Fruit fly (Drosophila melanogaster) whole organism, embryonic: Measurements from ENCODE around the gene CG6574.
A peak's percentile ranks its signal among the peaks of the same experiment; 100 is the strongest.

ENCODE experiments used
- Ada2b ChIP-seq: fragments of 200-800 bp; sonication (Bioruptor generic); IDR thresholded peaks from 2 replicates; pipeline ENCODE4 v1.3.6; 2022; ENCODE audit warnings: missing biosample characterization, missing genetic modification characterization
- Antp ChIP-seq: fragments of 200-800 bp; sonication (Bioruptor generic); optimal IDR thresholded peaks from 3 replicates; lab custom pipeline; 2016; ENCODE audit warnings: missing biosample characterization, missing genetic modification characterization
- Asciz ChIP-seq: fragments of 200-800 bp; sonication (Bioruptor generic); optimal IDR thresholded peaks from 2 replicates; lab custom pipeline; 2017; ENCODE audit warnings: missing biosample characterization, mild to moderate bottlenecking, missing genetic modification characterization, missing genetic modification reagents
- Atf-2 ChIP-seq: fragments of 200-800 bp; sonication (Bioruptor generic); optimal IDR thresholded peaks from 2 replicates; lab custom pipeline; 2016; ENCODE audit warnings: missing biosample characterization, missing genetic modification characterization
- Atf6 ChIP-seq: fragments of 200-800 bp; sonication (Bioruptor generic); IDR thresholded peaks from 2 replicates; pipeline ENCODE4 v1.3.6; 2022; ENCODE audit warnings: missing biosample characterization, missing genetic modification characterization
- CG11560 ChIP-seq: fragments of 200-800 bp; sonication (Bioruptor generic); IDR thresholded peaks from 3 replicates; pipeline ENCODE4 v1.3.6; 2022; ENCODE audit warnings: missing biosample characterization, missing genetic modification characterization
- CG12071 ChIP-seq: fragments of 200-800 bp; sonication (Bioruptor generic); optimal IDR thresholded peaks from 3 replicates; lab custom pipeline; 2018; ENCODE audit warnings: missing biosample characterization, mild to moderate bottlenecking, missing genetic modification characterization
- CG12769 ChIP-seq: fragments of 200-800 bp; sonication (Bioruptor generic); optimal IDR thresholded peaks from 2 replicates; lab custom pipeline; 2019; ENCODE audit warnings: missing biosample characterization, mild to moderate bottlenecking, missing genetic modification characterization, moderate library complexity
- CG15514 ChIP-seq: fragments of 200-800 bp; sonication (Bioruptor generic); optimal IDR thresholded peaks from 3 replicates; lab custom pipeline; 2017; ENCODE audit warnings: missing biosample characterization, missing genetic modification characterization, mild to moderate bottlenecking, moderate library complexity, missing genetic modification reagents
- CG17385 ChIP-seq: fragments of 200-800 bp; sonication (Bioruptor generic); optimal IDR thresholded peaks from 3 replicates; lab custom pipeline; 2018; ENCODE audit warnings: missing biosample characterization, mild to moderate bottlenecking, missing genetic modification characterization
- CG2875 ChIP-seq: fragments of 200-800 bp; sonication (Bioruptor generic); optimal IDR thresholded peaks from 2 replicates; lab custom pipeline; 2017; ENCODE audit warnings: missing biosample characterization, mild to moderate bottlenecking, missing genetic modification characterization, missing genetic modification reagents
- CG3838 ChIP-seq: fragments of 200-800 bp; sonication (Bioruptor generic); optimal IDR thresholded peaks from 3 replicates; lab custom pipeline; 2016; ENCODE audit warnings: missing biosample characterization, missing genetic modification characterization
- CG4328 ChIP-seq: fragments of 200-800 bp; sonication (Bioruptor generic); optimal IDR thresholded peaks from 3 replicates; lab custom pipeline; 2017; ENCODE audit warnings: missing biosample characterization, missing genetic modification reagents, missing genetic modification characterization
- CG4854 ChIP-seq: fragments of 200-800 bp; sonication (Bioruptor generic); optimal IDR thresholded peaks from 2 replicates; lab custom pipeline; 2016; ENCODE audit warnings: missing biosample characterization, missing genetic modification characterization, inconsistent platforms
- CG5180 ChIP-seq: fragments of 200-800 bp; sonication (Bioruptor generic); optimal IDR thresholded peaks from 3 replicates; lab custom pipeline; 2017; ENCODE audit warnings: missing biosample characterization, missing genetic modification characterization, mild to moderate bottlenecking, moderate library complexity, missing genetic modification reagents
- CG5245 ChIP-seq: fragments of 200-800 bp; sonication (Bioruptor generic); optimal IDR thresholded peaks from 3 replicates; lab custom pipeline; 2016; ENCODE audit warnings: missing biosample characterization, missing genetic modification characterization
- CG6272 ChIP-seq: fragments of 200-800 bp; sonication (Bioruptor generic); IDR thresholded peaks from 2 replicates; pipeline ENCODE4 v1.3.6; 2022; ENCODE audit warnings: missing biosample characterization, missing genetic modification characterization
- CG7786 ChIP-seq: fragments of 200-800 bp; sonication (Bioruptor generic); optimal IDR thresholded peaks from 2 replicates; lab custom pipeline; 2016; ENCODE audit warnings: missing biosample characterization, missing genetic modification characterization
- CG8359 ChIP-seq: fragments of 200-800 bp; sonication (Bioruptor generic); optimal IDR thresholded peaks from 2 replicates; lab custom pipeline; 2017; ENCODE audit warnings: missing biosample characterization, mild to moderate bottlenecking, missing genetic modification characterization, borderline replicate concordance
- Dbx ChIP-seq: fragments of 200-800 bp; sonication (Bioruptor generic); IDR thresholded peaks from 3 replicates; pipeline ENCODE4 v1.3.6; 2022; ENCODE audit warnings: missing biosample characterization, missing genetic modification characterization
- E2f1 ChIP-seq: fragments of 200-800 bp; sonication (Bioruptor generic); IDR thresholded peaks from 2 replicates; pipeline ENCODE4 v1.3.6; 2022; ENCODE audit warnings: missing biosample characterization, missing genetic modification characterization
- HmgD ChIP-seq: fragments of 200-800 bp; sonication (Bioruptor generic); optimal IDR thresholded peaks from 3 replicates; lab custom pipeline; 2016; ENCODE audit warnings: missing biosample characterization, missing genetic modification characterization
- Hr3 ChIP-seq: fragments of 200-800 bp; sonication (Bioruptor generic); optimal IDR thresholded peaks from 3 replicates; lab custom pipeline; 2016; ENCODE audit warnings: missing biosample characterization, missing genetic modification characterization
- Jarid2 ChIP-seq: fragments of 200-800 bp; sonication (Bioruptor generic); optimal IDR thresholded peaks from 3 replicates; lab custom pipeline; 2017; ENCODE audit warnings: mild to moderate bottlenecking, missing biosample characterization, missing genetic modification reagents, missing genetic modification characterization
- Lim3 ChIP-seq: fragments of 200-800 bp; sonication (Bioruptor generic); IDR thresholded peaks from 2 replicates; pipeline ENCODE4 v1.3.6; 2022; ENCODE audit warnings: missing biosample characterization, missing genetic modification characterization
- Lpt ChIP-seq: fragments of >200 bp; optimal IDR thresholded peaks from 2 replicates; lab custom pipeline; 2018; ENCODE audit warnings: missing biosample characterization, missing genetic modification characterization
- Mad ChIP-seq: fragments of 200-800 bp; sonication (Bioruptor generic); optimal IDR thresholded peaks from 2 replicates; lab custom pipeline; 2016; ENCODE audit warnings: missing biosample characterization, missing genetic modification characterization
- Neu2 ChIP-seq: fragments of 200-800 bp; sonication (Bioruptor generic); optimal IDR thresholded peaks from 3 replicates; lab custom pipeline; 2016; ENCODE audit warnings: missing biosample characterization, missing genetic modification characterization, borderline replicate concordance
- NfI ChIP-seq: fragments of 200-800 bp; sonication (Bioruptor generic); optimal IDR thresholded peaks from 3 replicates; lab custom pipeline; 2018; ENCODE audit warnings: missing biosample characterization, mild to moderate bottlenecking, missing genetic modification characterization, moderate library complexity
- Pdp1 ChIP-seq, 2 experiments: fragments of 200-800 bp; sonication (Bioruptor generic); optimal IDR thresholded peaks; 3 replicates each; lab custom pipeline; 2016; ENCODE audit warnings: missing biosample characterization in 2 of 2, missing genetic modification characterization in 2 of 2, mild to moderate bottlenecking in 1 of 2, moderate library complexity in 1 of 2
- ara ChIP-seq: fragments of 200-800 bp; sonication (Bioruptor generic); IDR thresholded peaks from 2 replicates; pipeline ENCODE4 v1.3.6; 2022; ENCODE audit warnings: missing biosample characterization, missing genetic modification characterization
- ash1 ChIP-seq: fragments of 200-800 bp; sonication (Bioruptor generic); optimal IDR thresholded peaks from 2 replicates; lab custom pipeline; 2018; ENCODE audit warnings: missing biosample characterization, mild to moderate bottlenecking, missing genetic modification characterization
- crp ChIP-seq, 2 experiments: fragments of 200-800 bp; sonication (Bioruptor generic); optimal IDR thresholded peaks; 2 replicates in 1 of 2; 3 replicates in 1 of 2; lab custom pipeline; 2017; ENCODE audit warnings: missing biosample characterization in 2 of 2, missing genetic modification characterization in 2 of 2, mild to moderate bottlenecking in 1 of 2, moderate library complexity in 1 of 2
- dimm ChIP-seq: fragments of 200-800 bp; sonication (Bioruptor generic); IDR thresholded peaks from 2 replicates; pipeline ENCODE4 v1.3.6; 2022; ENCODE audit warnings: missing biosample characterization, missing genetic modification characterization
- fd96Cb ChIP-seq: fragments of 200-800 bp; sonication (Bioruptor generic); optimal IDR thresholded peaks from 2 replicates; lab custom pipeline; 2018; ENCODE audit warnings: missing biosample characterization, mild to moderate bottlenecking, missing genetic modification characterization, moderate library complexity
- gsb ChIP-seq: fragments of 200-800 bp; sonication (Bioruptor generic); IDR thresholded peaks from 2 replicates; pipeline ENCODE4 v1.3.6; 2022; ENCODE audit warnings: missing biosample characterization, missing genetic modification characterization
- jigr1 ChIP-seq: fragments of 200-800 bp; sonication (Bioruptor generic); IDR thresholded peaks from 3 replicates; pipeline ENCODE4 v1.3.6; 2022; ENCODE audit warnings: missing biosample characterization, missing genetic modification characterization
- jumu ChIP-seq: fragments of 200-800 bp; sonication (Bioruptor generic); optimal IDR thresholded peaks from 3 replicates; lab custom pipeline; 2016; ENCODE audit warnings: missing biosample characterization, missing genetic modification characterization
- lola ChIP-seq, 3 experiments: fragments of >200 bp in 2 of 3; fragments of 200-800 bp in 1 of 3; sonication (Bioruptor generic) in 1 of 3; optimal IDR thresholded peaks; 2 replicates each; lab custom pipeline; 2017 to 2019; ENCODE audit warnings: missing biosample characterization in 3 of 3, missing genetic modification characterization in 3 of 3, mild to moderate bottlenecking in 1 of 3, moderate library complexity in 1 of 3
- maf-S ChIP-seq: fragments of 200-800 bp; sonication (Bioruptor generic); optimal IDR thresholded peaks from 2 replicates; lab custom pipeline; 2016; ENCODE audit warnings: missing biosample characterization, missing genetic modification characterization
- nmo ChIP-seq: fragments of 200-800 bp; sonication (Bioruptor generic); optimal IDR thresholded peaks from 2 replicates; lab custom pipeline; 2018; ENCODE audit warnings: missing biosample characterization, mild to moderate bottlenecking, missing genetic modification characterization, moderate library complexity
- peb ChIP-seq: fragments of 200-800 bp; sonication (Bioruptor generic); IDR thresholded peaks from 2 replicates; pipeline ENCODE4 v1.3.6; 2022; ENCODE audit warnings: missing biosample characterization, missing genetic modification characterization
- psq ChIP-seq: fragments of 200-800 bp; sonication (Bioruptor generic); optimal IDR thresholded peaks from 2 replicates; lab custom pipeline; 2017; ENCODE audit warnings: missing biosample characterization, missing genetic modification characterization
- tna ChIP-seq: fragments of 200-800 bp; sonication (Bioruptor generic); IDR thresholded peaks from 2 replicates; pipeline ENCODE4 v1.3.6; 2022; ENCODE audit warnings: missing biosample characterization, missing genetic modification characterization; ENCODE audit not compliant: partially characterized antibody
- toy ChIP-seq: fragments of 200-800 bp; sonication (Bioruptor generic); IDR thresholded peaks from 2 replicates; pipeline ENCODE4 v1.3.6; 2022; ENCODE audit warnings: missing biosample characterization, missing genetic modification characterization
- unc-4 ChIP-seq: fragments of 200-800 bp; sonication (Bioruptor generic); IDR thresholded peaks from 2 replicates; pipeline ENCODE4 v1.3.6; 2022; ENCODE audit warnings: missing biosample characterization, missing genetic modification characterization; ENCODE audit not compliant: partially characterized antibody
- vnd ChIP-seq: fragments of 200-800 bp; sonication (Bioruptor generic); IDR thresholded peaks from 3 replicates; pipeline ENCODE4 v1.3.6; 2022; ENCODE audit warnings: missing biosample characterization, missing genetic modification characterization; ENCODE audit not compliant: partially characterized antibody
- zen2 ChIP-seq: fragments of 200-800 bp; sonication (Bioruptor generic); IDR thresholded peaks from 3 replicates; pipeline ENCODE4 v1.3.6; 2022; ENCODE audit warnings: missing biosample characterization, missing genetic modification characterization; ENCODE audit not compliant: partially characterized antibody

Gene CG6574

dm6 chr3R:10888633-10889519 lies 26.1 kb upstream of the CG6574 start (continued):
- TF ChIP-seq CG3838 (GFP tag; lab: Kevin White, UChicago) (no peak), Atf6 (GFP tag; lab: Robert Waterston, UW) (peak; percentile 56; the same call in 1 of the 2 replicates), CG12071 (GFP tag; lab: Kevin White, UChicago) (peak; percentile 54), Asciz (GFP tag; lab: Kevin White, UChicago) (no peak), HmgD (GFP tag; lab: Kevin White, UChicago) (no peak), jumu (GFP tag; lab: Kevin White, UChicago) (no peak), Lim3 (GFP tag; lab: Robert Waterston, UW) (no peak), NfI (GFP tag; lab: Kevin White, UChicago) (peak; percentile 17), Hr3 (GFP tag; lab: Kevin White, UChicago) (no peak), CG7786 (no peak), Jarid2 (GFP tag; lab: Kevin White, UChicago) (peak; percentile 30), tna (GFP tag; lab: Robert Waterston, UW) (no peak), Atf-2 (GFP tag; lab: Kevin White, UChicago) (no peak), toy (GFP tag; lab: Robert Waterston, UW) (no peak), E2f1 (no peak), CG4854 (GFP tag; lab: Kevin White, UChicago) (no peak), zen2 (peak; percentile 66), CG11560 (tag; lab: Robert Waterston, UW) (no peak), CG6272 (GFP tag; lab: Robert Waterston, UW) (no peak), Dbx (GFP tag; lab: Robert Waterston, UW) (peak; percentile 59; the same call in 2 of the 3 replicates), Ada2b (peak; percentile 43; the same call in 1 of the 2 replicates), CG2875 (GFP tag; lab: Kevin White, UChicago) (no peak), psq (GFP tag; lab: Kevin White, UChicago) (no peak), dimm (GFP tag; lab: Robert Waterston, UW) (no peak), CG12769 (tag; lab: Kevin White, UChicago) (peak; percentile 89), CG5245 (GFP tag; lab: Kevin White, UChicago) (no peak), Mad (GFP tag; lab: Kevin White, UChicago) (no peak), fd96Cb (tag; lab: Kevin White, UChicago) (no peak), CG17385 (GFP tag; lab: Kevin White, UChicago) (peak; percentile 65), crp (GFP tag; optimal IDR thresholded peaks at IDR 0.05; lab: Kevin White, UChicago) (no peak), Neu2 (GFP tag; lab: Kevin White, UChicago) (no peak), jigr1 (GFP tag; lab: Robert Waterston, UW) (no peak), lola (GFP tag; optimal IDR thresholded peaks at IDR 0.05; lab: Kevin White, UChicago) (no peak), ara (GFP tag; lab: Robert Waterston, UW) (peak; percentile 30; the same call in 1 of the 2 replicates), Lpt (GFP tag; lab: Kevin White, UChicago) (no peak), unc-4 (GFP tag; lab: Robert Waterston, UW) (peak; percentile 40; the same call in 1 of the 2 replicates), nmo (GFP tag; lab: Kevin White, UChicago) (no peak), Antp (GFP tag; lab: Kevin White, UChicago) (peak; percentile 31), vnd (no peak), gsb (GFP tag; lab: Robert Waterston, UW) (no peak), ash1 (GFP tag; lab: Kevin White, UChicago) (no peak), peb (GFP tag; lab: Robert Waterston, UW) (no peak), Pdp1 (GFP tag; optimal IDR thresholded peaks at IDR 0.05; lab: Kevin White, UChicago) (peak in 1 of 2 experiments; percentile 70), CG15514 (GFP tag; lab: Kevin White, UChicago) (no peak), CG4328 (GFP tag; lab: Kevin White, UChicago) (no peak), maf-S (GFP tag; lab: Kevin White, UChicago) (no peak), CG5180 (GFP tag; lab: Kevin White, UChicago) (no peak), CG8359 (no peak)
